Fruit fly (Drosophila melanogaster) whole organism, embryonic: ENCODE results near the gene CG32379.
A peak's percentile ranks its signal among the peaks of the same experiment; 100 is the strongest.

Source experiments
- Atf3 ChIP-seq: fragments of 200-800 bp; sonication (Bioruptor generic); optimal IDR thresholded peaks from 3 replicates; lab custom pipeline; 2016; ENCODE audit warnings: missing biosample characterization, missing genetic modification characterization
- Awh ChIP-seq: fragments of 200-800 bp; sonication (Bioruptor generic); IDR thresholded peaks from 2 replicates; pipeline ENCODE4, ENCODE4 v1.3.6; 2022; ENCODE audit warnings: missing biosample characterization, missing genetic modification characterization
- CG10321 ChIP-seq: fragments of 200-800 bp; sonication (Bioruptor generic); IDR thresholded peaks from 2 replicates; pipeline ENCODE4 v1.3.6; 2022; ENCODE audit warnings: missing biosample characterization, missing genetic modification characterization
- CG13775 ChIP-seq: fragments of 200-800 bp; sonication (Bioruptor generic); optimal IDR thresholded peaks from 3 replicates; lab custom pipeline; 2017; ENCODE audit warnings: missing biosample characterization, mild to moderate bottlenecking, missing genetic modification characterization
- CG15479 ChIP-seq: fragments of 200-800 bp; sonication (Bioruptor generic); optimal IDR thresholded peaks from 3 replicates; lab custom pipeline; 2019; ENCODE audit warnings: missing biosample characterization, mild to moderate bottlenecking, missing genetic modification characterization, moderate library complexity
- CG15696 ChIP-seq: fragments of 200-800 bp; sonication (Bioruptor generic); optimal IDR thresholded peaks from 2 replicates; lab custom pipeline; 2019; ENCODE audit warnings: missing biosample characterization, mild to moderate bottlenecking, missing genetic modification characterization, moderate library complexity
- CG1603 ChIP-seq: fragments of 200-800 bp; sonication (Bioruptor generic); optimal IDR thresholded peaks from 2 replicates; lab custom pipeline; 2019; ENCODE audit warnings: missing biosample characterization, mild to moderate bottlenecking, missing genetic modification characterization, moderate library complexity
- CG2116 ChIP-seq: fragments of 200-800 bp; sonication (Bioruptor generic); optimal IDR thresholded peaks from 3 replicates; lab custom pipeline; 2018; ENCODE audit warnings: missing biosample characterization, mild to moderate bottlenecking, missing genetic modification characterization
- CG2199 ChIP-seq: fragments of 200-800 bp; sonication (Bioruptor generic); IDR thresholded peaks from 3 replicates; pipeline ENCODE4 v1.3.6; 2022; ENCODE audit warnings: missing biosample characterization, missing genetic modification characterization
- CG34376 ChIP-seq: fragments of 200-800 bp; sonication (Bioruptor generic); optimal IDR thresholded peaks from 2 replicates; lab custom pipeline; 2018; ENCODE audit warnings: missing biosample characterization, mild to moderate bottlenecking, missing genetic modification characterization
- CG34422 ChIP-seq: fragments of 200-800 bp; sonication (Bioruptor generic); IDR thresholded peaks from 3 replicates; pipeline ENCODE4 v1.3.6; 2022; ENCODE audit warnings: missing biosample characterization, missing genetic modification characterization
- CG4707 ChIP-seq: fragments of 200-800 bp; sonication (Bioruptor generic); optimal IDR thresholded peaks from 2 replicates; lab custom pipeline; 2018; ENCODE audit warnings: missing biosample characterization, mild to moderate bottlenecking, missing genetic modification characterization, moderate library complexity
- CG6272 ChIP-seq: fragments of 200-800 bp; sonication (Bioruptor generic); IDR thresholded peaks from 2 replicates; pipeline ENCODE4 v1.3.6; 2022; ENCODE audit warnings: missing biosample characterization, missing genetic modification characterization
- CG7987 ChIP-seq: fragments of 200-800 bp; sonication (Bioruptor generic); optimal IDR thresholded peaks from 2 replicates; lab custom pipeline; 2018; ENCODE audit warnings: missing biosample characterization, mild to moderate bottlenecking, missing genetic modification characterization, moderate library complexity
- CG8924 ChIP-seq: fragments of 200-800 bp; optimal IDR thresholded peaks from 3 replicates; lab custom pipeline; 2019; ENCODE audit warnings: missing biosample characterization, mild to moderate bottlenecking, missing genetic modification characterization, moderate library complexity
- CrebB ChIP-seq: fragments of 200-800 bp; sonication (Bioruptor generic); optimal IDR thresholded peaks from 3 replicates; lab custom pipeline; 2018; ENCODE audit warnings: missing biosample characterization, mild to moderate bottlenecking, missing genetic modification characterization
- Dll ChIP-seq: fragments of 200-800 bp; sonication (Bioruptor generic); IDR thresholded peaks from 4 replicates; pipeline ENCODE4 v1.3.6; 2022; ENCODE audit warnings: missing biosample characterization, missing genetic modification characterization; ENCODE audit not compliant: partially characterized antibody
- HmgD ChIP-seq: fragments of 200-800 bp; sonication (Bioruptor generic); optimal IDR thresholded peaks from 3 replicates; lab custom pipeline; 2016; ENCODE audit warnings: missing biosample characterization, missing genetic modification characterization
- HmgZ ChIP-seq: fragments of 200-800 bp; sonication (Bioruptor generic); optimal IDR thresholded peaks from 2 replicates; lab custom pipeline; 2018; ENCODE audit warnings: missing biosample characterization, mild to moderate bottlenecking, missing genetic modification characterization
- Kr ChIP-seq: fragments of 200-800 bp; sonication (Bioruptor generic); optimal IDR thresholded peaks from 2 replicates; lab custom pipeline; 2017; ENCODE audit warnings: missing biosample characterization, mild to moderate bottlenecking, missing genetic modification characterization
- MESR4 ChIP-seq: fragments of 200-800 bp; sonication (Bioruptor generic); optimal IDR thresholded peaks from 2 replicates; lab custom pipeline; 2018; ENCODE audit warnings: missing biosample characterization, mild to moderate bottlenecking, missing genetic modification characterization, moderate library complexity
- Meics ChIP-seq: fragments of 200-800 bp; sonication (Bioruptor generic); optimal IDR thresholded peaks from 2 replicates; lab custom pipeline; 2017; ENCODE audit warnings: missing biosample characterization, mild to moderate bottlenecking, missing genetic modification characterization
- Mrtf ChIP-seq: fragments of 200-800 bp; sonication (Bioruptor generic); IDR thresholded peaks from 3 replicates; pipeline ENCODE4 v1.3.6; 2022; ENCODE audit warnings: missing biosample characterization, missing genetic modification characterization
- Opbp ChIP-seq: fragments of 200-800 bp; sonication (Bioruptor generic); IDR thresholded peaks from 3 replicates; pipeline ENCODE4 v1.3.6; 2022; ENCODE audit warnings: missing biosample characterization, missing genetic modification characterization; ENCODE audit not compliant: partially characterized antibody
- Sox100B ChIP-seq: fragments of 200-800 bp; sonication (Bioruptor generic); optimal IDR thresholded peaks from 3 replicates; lab custom pipeline; 2018; ENCODE audit warnings: missing biosample characterization, mild to moderate bottlenecking, missing genetic modification characterization
- YL-1 ChIP-seq: fragments of 200-800 bp; sonication (Bioruptor generic); optimal IDR thresholded peaks from 3 replicates; lab custom pipeline; 2017; ENCODE audit warnings: missing biosample characterization, mild to moderate bottlenecking, missing genetic modification characterization
- ac ChIP-seq: fragments of 200-800 bp; sonication (Bioruptor generic); optimal IDR thresholded peaks from 3 replicates; lab custom pipeline; 2017; ENCODE audit warnings: missing biosample characterization, mild to moderate bottlenecking, missing genetic modification characterization
- ato ChIP-seq: fragments of 200-800 bp; sonication (Bioruptor generic); IDR thresholded peaks from 2 replicates; pipeline ENCODE4 v1.3.6; 2022; ENCODE audit warnings: missing biosample characterization, missing genetic modification characterization; ENCODE audit not compliant: partially characterized antibody
- cg ChIP-seq: fragments of 200-800 bp; sonication (Bioruptor generic); optimal IDR thresholded peaks from 3 replicates; lab custom pipeline; 2019; ENCODE audit warnings: missing biosample characterization, mild to moderate bottlenecking, missing genetic modification characterization, moderate library complexity
- da ChIP-seq: fragments of 200-800 bp; sonication (Bioruptor generic); optimal IDR thresholded peaks from 2 replicates; lab custom pipeline; 2016; ENCODE audit warnings: missing biosample characterization, missing genetic modification characterization
- exex ChIP-seq: fragments of 200-800 bp; sonication (Bioruptor generic); optimal IDR thresholded peaks from 4 replicates; lab custom pipeline; 2018; ENCODE audit warnings: missing biosample characterization, mild to moderate bottlenecking, missing genetic modification characterization, moderate library complexity
- gem ChIP-seq: fragments of 200-800 bp; sonication (Bioruptor generic); optimal IDR thresholded peaks from 2 replicates; lab custom pipeline; 2019; ENCODE audit warnings: missing biosample characterization, mild to moderate bottlenecking, missing genetic modification characterization, moderate library complexity
- hb ChIP-seq: fragments of 200-800 bp; sonication (Bioruptor generic); IDR thresholded peaks from 3 replicates; pipeline ENCODE4 v1.3.6; 2022; ENCODE audit warnings: missing biosample characterization, missing genetic modification characterization; ENCODE audit not compliant: partially characterized antibody
- kah ChIP-seq: fragments of 200-800 bp; sonication (Bioruptor generic); optimal IDR thresholded peaks from 2 replicates; lab custom pipeline; 2018; ENCODE audit warnings: missing biosample characterization, mild to moderate bottlenecking, missing genetic modification characterization
- kni ChIP-seq: fragments of 200-800 bp; sonication (Bioruptor generic); optimal IDR thresholded peaks from 3 replicates; lab custom pipeline; 2017; ENCODE audit warnings: mild to moderate bottlenecking, missing biosample characterization, missing genetic modification reagents, missing genetic modification characterization
- lab ChIP-seq: fragments of 200-800 bp; sonication (Bioruptor generic); optimal IDR thresholded peaks from 3 replicates; lab custom pipeline; 2017; ENCODE audit warnings: missing biosample characterization, missing genetic modification characterization, mild to moderate bottlenecking, moderate library complexity, missing genetic modification reagents
- nmo ChIP-seq: fragments of 200-800 bp; sonication (Bioruptor generic); optimal IDR thresholded peaks from 2 replicates; lab custom pipeline; 2018; ENCODE audit warnings: missing biosample characterization, mild to moderate bottlenecking, missing genetic modification characterization, moderate library complexity
- nom ChIP-seq: fragments of 200-800 bp; sonication (Bioruptor generic); optimal IDR thresholded peaks from 2 replicates; lab custom pipeline; 2017; ENCODE audit warnings: missing biosample characterization, missing genetic modification characterization, mild to moderate bottlenecking, moderate library complexity, missing genetic modification reagents
- phol ChIP-seq: fragments of 200-800 bp; sonication (Bioruptor generic); optimal IDR thresholded peaks from 3 replicates; lab custom pipeline; 2018; ENCODE audit warnings: missing biosample characterization, mild to moderate bottlenecking, missing genetic modification characterization, moderate library complexity
- pros ChIP-seq: fragments of 200-800 bp; sonication (Bioruptor generic); optimal IDR thresholded peaks from 3 replicates; lab custom pipeline; 2019; ENCODE audit warnings: missing biosample characterization, mild to moderate bottlenecking, missing genetic modification characterization, moderate library complexity
- run ChIP-seq: fragments of 200-800 bp; sonication (Bioruptor generic); optimal IDR thresholded peaks from 3 replicates; lab custom pipeline; 2018; ENCODE audit warnings: missing biosample characterization, mild to moderate bottlenecking, missing genetic modification characterization
- sd ChIP-seq: fragments of 200-800 bp; sonication (Bioruptor generic); optimal IDR thresholded peaks from 3 replicates; lab custom pipeline; 2018; ENCODE audit warnings: missing biosample characterization, mild to moderate bottlenecking, missing genetic modification characterization, moderate library complexity
- sens ChIP-seq: fragments of 200-800 bp; sonication (Bioruptor generic); peaks from one replicate; lab custom pipeline; 2016; ENCODE audit warnings: missing biosample characterization, missing genetic modification characterization
- sug ChIP-seq: fragments of 200-800 bp; optimal IDR thresholded peaks from 2 replicates; lab custom pipeline; 2019; ENCODE audit warnings: missing biosample characterization, mild to moderate bottlenecking, missing genetic modification characterization, moderate library complexity
- tgo ChIP-seq: fragments of 200-800 bp; sonication (Bioruptor generic); IDR thresholded peaks from 3 replicates; pipeline ENCODE4 v1.3.6; 2022; ENCODE audit warnings: missing biosample characterization, missing genetic modification characterization
- twi ChIP-seq: fragments of 200-800 bp; optimal IDR thresholded peaks from 2 replicates; lab custom pipeline; 2019; ENCODE audit warnings: missing biosample characterization, mild to moderate bottlenecking, missing genetic modification characterization, moderate library complexity
- usp ChIP-seq: fragments of >200 bp; optimal IDR thresholded peaks from 2 replicates; lab custom pipeline; 2017; ENCODE audit warnings: missing biosample characterization, missing genetic modification characterization
- vvl ChIP-seq: fragments of 200-800 bp; sonication (Bioruptor generic); IDR thresholded peaks from 2 replicates; pipeline ENCODE4 v1.3.6; 2022; ENCODE audit warnings: missing biosample characterization, missing genetic modification characterization

Gene CG32379

DNA sequence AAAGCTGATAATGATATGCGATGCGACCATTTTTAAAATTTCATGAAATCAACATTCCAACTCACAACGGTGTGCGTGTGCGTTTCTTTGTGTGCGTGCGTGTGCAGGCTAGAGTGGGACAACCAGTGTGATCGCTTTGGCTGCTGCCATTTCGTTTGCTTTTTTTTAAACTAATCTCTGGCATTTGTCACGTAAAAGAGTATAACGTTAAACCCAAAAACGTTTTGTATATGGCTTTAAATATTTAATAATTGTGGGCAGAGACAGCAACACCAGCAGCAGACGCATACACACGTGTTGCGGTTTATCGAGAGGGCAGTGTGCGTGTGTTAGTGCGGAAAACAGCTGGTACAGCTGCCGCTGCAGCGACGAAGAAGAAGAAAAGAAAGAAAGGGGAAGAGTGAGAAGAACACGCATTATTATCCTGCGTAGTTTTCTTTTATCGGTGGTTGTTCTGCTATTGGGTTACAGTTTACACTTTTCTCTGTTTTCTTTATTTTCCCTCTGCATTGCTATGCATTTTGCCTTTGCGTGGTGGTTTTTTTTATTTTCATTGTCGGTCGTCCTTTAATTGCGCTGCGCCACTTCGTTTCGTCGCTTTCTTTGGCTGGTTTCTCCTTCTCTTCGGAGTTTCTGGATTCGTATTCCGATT is 25.8 kb upstream of the CG32379 start (continued):
- TF ChIP-seq kni (peak; percentile 44), nmo (peak; percentile 45), pros (GFP tag; lab: Kevin White, UChicago) (peak; percentile 98), CG34376 (GFP tag; lab: Kevin White, UChicago) (peak; percentile 7), usp (no peak), Sox100B (GFP tag; lab: Kevin White, UChicago) (no peak), kah (GFP tag; lab: Kevin White, UChicago) (peak; percentile 73), lab (GFP tag; lab: Kevin White, UChicago) (peak; percentile 18), sug (tag; lab: Kevin White, UChicago) (peak; percentile 1), CG15479 (GFP tag; lab: Kevin White, UChicago) (peak; percentile 43), YL-1 (peak; percentile 93), tgo (GFP tag; lab: Robert Waterston, UW) (no peak), ac (GFP tag; lab: Kevin White, UChicago) (peak; percentile 68), twi (tag; lab: Kevin White, UChicago) (peak; percentile 71), hb (peak; percentile 20; the same call in 1 of the 3 replicates), Dll (0 out of 4 replicates have a peak, but pooled peaks have one; percentile 21), MESR4 (GFP tag; lab: Kevin White, UChicago) (peak; percentile 49), HmgD (GFP tag; lab: Kevin White, UChicago) (no peak), CG34422 (GFP tag; lab: Robert Waterston, UW) (peak; percentile 50; the same call in 1 of the 3 replicates), Mrtf (GFP tag; lab: Robert Waterston, UW) (no peak), CG1603 (tag; lab: Kevin White, UChicago) (peak; percentile 26), Opbp (GFP tag; lab: Robert Waterston, UW) (0 out of 3 replicates have a peak, but pooled peaks have one; percentile 4), Kr (peak; percentile 47), sd (tag; lab: Kevin White, UChicago) (peak; percentile 99), ato (GFP tag; lab: Robert Waterston, UW) (0 out of 2 replicates have a peak, but pooled peaks have one; percentile 24), da (GFP tag; lab: Kevin White, UChicago) (peak; percentile 47), cg (GFP tag; lab: Kevin White, UChicago) (peak; percentile 99), HmgZ (tag; lab: Kevin White, UChicago) (no peak), CG13775 (GFP tag; lab: Kevin White, UChicago) (no peak), Atf3 (no peak), exex (tag; lab: Kevin White, UChicago) (peak; percentile 5), CG2116 (GFP tag; lab: Kevin White, UChicago) (peak; percentile 31), CG2199 (GFP tag; lab: Robert Waterston, UW) (peak; percentile 87), CG6272 (GFP tag; lab: Robert Waterston, UW) (no peak), phol (tag; lab: Kevin White, UChicago) (peak; percentile 58), sens (GFP tag; lab: Kevin White, UChicago) (peak; percentile 53), CG10321 (GFP tag; lab: Robert Waterston, UW) (peak; percentile 96), CG4707 (no peak), CG8924 (tag; lab: Kevin White, UChicago) (peak; percentile 56), run (tag; lab: Kevin White, UChicago) (peak; percentile 88), gem (tag; lab: Kevin White, UChicago) (no peak), CG7987 (GFP tag; lab: Kevin White, UChicago) (peak; percentile 22), Awh (no peak), CrebB (tag; lab: Kevin White, UChicago) (no peak), nom (GFP tag; lab: Kevin White, UChicago) (peak; percentile 21), vvl (GFP tag; lab: Robert Waterston, UW) (0 out of 2 replicates have a peak, but pooled peaks have one; percentile 37), CG15696 (peak; percentile 24), Meics (GFP tag; lab: Kevin White, UChicago) (no peak)
